Fruit fly (Drosophila melanogaster) whole organism, embryonic: ENCODE measurements around the gene CG14100.
A peak's percentile ranks its signal among the peaks of the same experiment; 100 is the strongest.

Experiments
- Bteb2 ChIP-seq: fragments of 200-800 bp; sonication (Bioruptor generic); optimal IDR thresholded peaks from 2 replicates; lab custom pipeline; 2016; ENCODE audit warnings: missing biosample characterization, missing genetic modification characterization
- CG10209 ChIP-seq: fragments of 200-800 bp; sonication (Bioruptor generic); optimal IDR thresholded peaks from 3 replicates; lab custom pipeline; 2017; ENCODE audit warnings: missing biosample characterization, mild to moderate bottlenecking, missing genetic modification characterization, missing genetic modification reagents
- CG10366 ChIP-seq: fragments of 200-800 bp; sonication (Bioruptor generic); IDR thresholded peaks from 2 replicates; pipeline ENCODE4 v1.3.6; 2022; ENCODE audit warnings: missing biosample characterization, missing genetic modification characterization
- CG10565 ChIP-seq: fragments of 200-800 bp; sonication (Bioruptor generic); optimal IDR thresholded peaks from 3 replicates; lab custom pipeline; 2016; ENCODE audit warnings: missing biosample characterization, mild to moderate bottlenecking, missing genetic modification characterization
- CG10979 ChIP-seq: fragments of 200-800 bp; sonication (Bioruptor generic); optimal IDR thresholded peaks from 2 replicates; lab custom pipeline; 2018; ENCODE audit warnings: missing biosample characterization, mild to moderate bottlenecking, missing genetic modification characterization, moderate library complexity
- CG15269 ChIP-seq: fragments of 200-800 bp; sonication (Bioruptor generic); optimal IDR thresholded peaks from 2 replicates; lab custom pipeline; 2018; ENCODE audit warnings: missing biosample characterization, mild to moderate bottlenecking, missing genetic modification characterization, moderate library complexity
- CG16815 ChIP-seq: fragments of 200-800 bp; sonication (Bioruptor generic); optimal IDR thresholded peaks from 3 replicates; lab custom pipeline; 2017; ENCODE audit warnings: missing biosample characterization, mild to moderate bottlenecking, missing genetic modification characterization
- CG17359 ChIP-seq: fragments of 200-800 bp; sonication (Bioruptor generic); optimal IDR thresholded peaks from 3 replicates; lab custom pipeline; 2018; ENCODE audit warnings: missing biosample characterization, mild to moderate bottlenecking, missing genetic modification characterization, moderate library complexity
- CG17385 ChIP-seq: fragments of 200-800 bp; sonication (Bioruptor generic); optimal IDR thresholded peaks from 3 replicates; lab custom pipeline; 2018; ENCODE audit warnings: missing biosample characterization, mild to moderate bottlenecking, missing genetic modification characterization
- CG2120 ChIP-seq: fragments of 200-800 bp; sonication (Bioruptor generic); optimal IDR thresholded peaks from 3 replicates; lab custom pipeline; 2016; ENCODE audit warnings: missing biosample characterization, missing genetic modification characterization
- CG2678 ChIP-seq: fragments of 200-800 bp; sonication (Bioruptor generic); optimal IDR thresholded peaks from 3 replicates; lab custom pipeline; 2019; ENCODE audit warnings: missing biosample characterization, mild to moderate bottlenecking, missing genetic modification characterization, moderate library complexity
- CG30403 ChIP-seq: fragments of 200-800 bp; sonication (Bioruptor generic); optimal IDR thresholded peaks from 3 replicates; lab custom pipeline; 2016; ENCODE audit warnings: missing biosample characterization, missing genetic modification characterization
- CG31441 ChIP-seq: fragments of 200-800 bp; sonication (Bioruptor generic); IDR thresholded peaks from 2 replicates; pipeline ENCODE4 v1.3.6; 2022; ENCODE audit warnings: missing biosample characterization, missing genetic modification characterization
- CG3281 ChIP-seq: fragments of 200-800 bp; sonication (Bioruptor generic); optimal IDR thresholded peaks from 3 replicates; lab custom pipeline; 2017; ENCODE audit warnings: missing biosample characterization, mild to moderate bottlenecking, missing genetic modification characterization
- CG34376 ChIP-seq: fragments of 200-800 bp; sonication (Bioruptor generic); optimal IDR thresholded peaks from 2 replicates; lab custom pipeline; 2018; ENCODE audit warnings: missing biosample characterization, mild to moderate bottlenecking, missing genetic modification characterization
- CG3726 ChIP-seq: fragments of 200-800 bp; sonication (Bioruptor generic); IDR thresholded peaks from 3 replicates; pipeline ENCODE4, ENCODE4 v1.3.6; 2022; ENCODE audit warnings: missing biosample characterization, missing genetic modification characterization
- CG7556 ChIP-seq: fragments of 200-800 bp; sonication (Bioruptor generic); optimal IDR thresholded peaks from 2 replicates; lab custom pipeline; 2017; ENCODE audit warnings: missing biosample characterization, mild to moderate bottlenecking, missing genetic modification characterization
- CG7839 ChIP-seq: fragments of 200-800 bp; sonication (Bioruptor generic); optimal IDR thresholded peaks from 3 replicates; lab custom pipeline; 2018; ENCODE audit warnings: missing biosample characterization, mild to moderate bottlenecking, missing genetic modification characterization, moderate library complexity
- CG8924 ChIP-seq: fragments of 200-800 bp; optimal IDR thresholded peaks from 3 replicates; lab custom pipeline; 2019; ENCODE audit warnings: missing biosample characterization, mild to moderate bottlenecking, missing genetic modification characterization, moderate library complexity
- CG9727 ChIP-seq: fragments of 200-800 bp; sonication (Bioruptor generic); optimal IDR thresholded peaks from 3 replicates; lab custom pipeline; 2017; ENCODE audit warnings: missing biosample characterization, mild to moderate bottlenecking, missing genetic modification characterization
- CG9932 ChIP-seq: fragments of 200-800 bp; sonication (Bioruptor generic); IDR thresholded peaks from 2 replicates; pipeline ENCODE4 v1.3.6; 2022; ENCODE audit warnings: missing biosample characterization, missing genetic modification characterization
- Drgx ChIP-seq: fragments of 200-800 bp; sonication (Bioruptor generic); IDR thresholded peaks from 2 replicates; pipeline ENCODE4 v1.3.6; 2022; ENCODE audit warnings: missing biosample characterization, missing genetic modification characterization
- Elba2 ChIP-seq: fragments of 200-800 bp; sonication (Bioruptor generic); optimal IDR thresholded peaks from 3 replicates; lab custom pipeline; 2016; ENCODE audit warnings: missing biosample characterization, missing genetic modification characterization
- HLHmδ ChIP-seq: fragments of 200-800 bp; sonication (Bioruptor generic); optimal IDR thresholded peaks from 2 replicates; lab custom pipeline; 2018; ENCODE audit warnings: missing biosample characterization, mild to moderate bottlenecking, missing genetic modification characterization, moderate library complexity
- Hmr ChIP-seq: fragments of 200-800 bp; sonication (Bioruptor generic); optimal IDR thresholded peaks from 3 replicates; lab custom pipeline; 2017; ENCODE audit warnings: mild to moderate bottlenecking, missing biosample characterization, missing genetic modification reagents, missing genetic modification characterization
- Meics ChIP-seq: fragments of 200-800 bp; sonication (Bioruptor generic); optimal IDR thresholded peaks from 2 replicates; lab custom pipeline; 2017; ENCODE audit warnings: missing biosample characterization, mild to moderate bottlenecking, missing genetic modification characterization
- Nf-YA ChIP-seq: fragments of 200-800 bp; sonication (Bioruptor generic); IDR thresholded peaks from 2 replicates; pipeline ENCODE4 v1.3.6; 2022; ENCODE audit warnings: missing biosample characterization, missing genetic modification characterization
- Oli ChIP-seq: fragments of 200-800 bp; sonication (Bioruptor generic); optimal IDR thresholded peaks from 2 replicates; lab custom pipeline; 2018; ENCODE audit warnings: missing biosample characterization, mild to moderate bottlenecking, missing genetic modification characterization, moderate library complexity
- Rfx ChIP-seq: fragments of 200-800 bp; sonication (Bioruptor generic); IDR thresholded peaks from 2 replicates; pipeline ENCODE4 v1.3.6; 2022; ENCODE audit warnings: missing biosample characterization, missing genetic modification characterization
- Ssrp ChIP-seq: fragments of 200-800 bp; sonication (Bioruptor generic); optimal IDR thresholded peaks from 2 replicates; lab custom pipeline; 2018; ENCODE audit warnings: missing biosample characterization, mild to moderate bottlenecking, missing genetic modification characterization, moderate library complexity
- al ChIP-seq: fragments of 200-800 bp; sonication (Bioruptor generic); IDR thresholded peaks from 2 replicates; pipeline ENCODE4 v1.3.6; 2022; ENCODE audit warnings: missing biosample characterization, missing genetic modification characterization
- chif ChIP-seq, 2 experiments: fragments of 200-800 bp; sonication (Bioruptor generic); optimal IDR thresholded peaks; 3 replicates each; lab custom pipeline; 2016; ENCODE audit warnings: missing biosample characterization in 2 of 2, missing genetic modification characterization in 2 of 2
- chinmo ChIP-seq: fragments of 200-800 bp; sonication (Bioruptor generic); IDR thresholded peaks from 4 replicates; pipeline ENCODE4 v1.3.6; 2022; ENCODE audit warnings: missing biosample characterization, missing genetic modification characterization; ENCODE audit not compliant: partially characterized antibody
- cwo ChIP-seq: fragments of 200-800 bp; sonication (Bioruptor generic); optimal IDR thresholded peaks from 3 replicates; lab custom pipeline; 2017; ENCODE audit warnings: missing biosample characterization, missing genetic modification characterization, mild to moderate bottlenecking, moderate library complexity, missing genetic modification reagents
- dmrt99B ChIP-seq: fragments of 200-800 bp; sonication (Bioruptor generic); optimal IDR thresholded peaks from 2 replicates; lab custom pipeline; 2018; ENCODE audit warnings: missing biosample characterization, mild to moderate bottlenecking, missing genetic modification characterization, moderate library complexity
- exex ChIP-seq: fragments of 200-800 bp; sonication (Bioruptor generic); optimal IDR thresholded peaks from 4 replicates; lab custom pipeline; 2018; ENCODE audit warnings: missing biosample characterization, mild to moderate bottlenecking, missing genetic modification characterization, moderate library complexity
- fd3F ChIP-seq: fragments of 200-800 bp; sonication (Bioruptor generic); optimal IDR thresholded peaks from 2 replicates; lab custom pipeline; 2018; ENCODE audit warnings: missing biosample characterization, mild to moderate bottlenecking, missing genetic modification characterization, moderate library complexity
- fu2 ChIP-seq: fragments of 200-800 bp; sonication (Bioruptor generic); optimal IDR thresholded peaks from 2 replicates; lab custom pipeline; 2016; ENCODE audit warnings: missing biosample characterization, missing genetic modification characterization
- gem ChIP-seq: fragments of 200-800 bp; sonication (Bioruptor generic); optimal IDR thresholded peaks from 2 replicates; lab custom pipeline; 2019; ENCODE audit warnings: missing biosample characterization, mild to moderate bottlenecking, missing genetic modification characterization, moderate library complexity
- lbe ChIP-seq: fragments of 200-800 bp; sonication (Bioruptor generic); optimal IDR thresholded peaks from 2 replicates; lab custom pipeline; 2016; ENCODE audit warnings: missing biosample characterization, mild to moderate bottlenecking, missing genetic modification characterization
- lilli ChIP-seq: fragments of 200-800 bp; sonication (Bioruptor generic); optimal IDR thresholded peaks from 3 replicates; lab custom pipeline; 2016; ENCODE audit warnings: missing biosample characterization, missing genetic modification characterization
- luna ChIP-seq: fragments of 200-800 bp; sonication (Bioruptor generic); optimal IDR thresholded peaks from 2 replicates; lab custom pipeline; 2016; ENCODE audit warnings: missing biosample characterization, missing genetic modification characterization
- mirr ChIP-seq: fragments of 200-800 bp; sonication (Bioruptor generic); optimal IDR thresholded peaks from 3 replicates; lab custom pipeline; 2018; ENCODE audit warnings: missing biosample characterization, mild to moderate bottlenecking, missing genetic modification characterization
- org-1 ChIP-seq: fragments of 200-800 bp; sonication (Bioruptor generic); optimal IDR thresholded peaks from 2 replicates; lab custom pipeline; 2017; ENCODE audit warnings: missing biosample characterization, missing genetic modification characterization
- phol ChIP-seq: fragments of 200-800 bp; sonication (Bioruptor generic); optimal IDR thresholded peaks from 3 replicates; lab custom pipeline; 2018; ENCODE audit warnings: missing biosample characterization, mild to moderate bottlenecking, missing genetic modification characterization, moderate library complexity
- ro ChIP-seq: fragments of 200-800 bp; sonication (Bioruptor generic); IDR thresholded peaks from 2 replicates; pipeline ENCODE4 v1.3.6; 2022; ENCODE audit warnings: missing biosample characterization, missing genetic modification characterization
- salm ChIP-seq: fragments of 200-800 bp; sonication (Bioruptor generic); optimal IDR thresholded peaks from 2 replicates; lab custom pipeline; 2018; ENCODE audit warnings: missing biosample characterization, mild to moderate bottlenecking, missing genetic modification characterization
- sima ChIP-seq: fragments of 200-800 bp; sonication (Bioruptor generic); optimal IDR thresholded peaks from 2 replicates; lab custom pipeline; 2016; ENCODE audit warnings: missing biosample characterization, missing genetic modification characterization
- sqz ChIP-seq: fragments of 200-800 bp; sonication (Bioruptor generic); optimal IDR thresholded peaks from 3 replicates; lab custom pipeline; 2018; ENCODE audit warnings: missing biosample characterization, mild to moderate bottlenecking, missing genetic modification characterization
- unpg ChIP-seq: fragments of 200-800 bp; sonication (Bioruptor generic); optimal IDR thresholded peaks from 3 replicates; lab custom pipeline; 2018; ENCODE audit warnings: missing biosample characterization, mild to moderate bottlenecking, missing genetic modification characterization, moderate library complexity

CG14100 gene

DNA sequence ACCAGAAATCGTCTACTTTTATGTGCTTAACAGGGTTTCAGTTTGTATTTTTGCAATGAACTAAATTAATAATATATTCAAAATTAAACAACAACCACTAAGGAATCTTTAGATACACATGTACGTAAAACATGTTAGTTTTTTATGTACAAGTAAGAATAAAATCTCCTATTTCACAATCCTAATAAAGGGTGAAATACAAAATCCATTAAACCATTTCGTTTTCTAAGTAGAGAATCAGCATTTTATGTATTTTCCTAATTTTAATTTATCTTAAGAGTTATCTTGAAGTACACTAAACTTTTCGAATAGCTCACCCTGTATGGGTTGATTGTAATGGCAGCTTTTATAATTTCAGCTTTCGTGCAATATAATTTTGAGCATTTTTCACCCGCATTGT is 28.6 kb downstream of the CG14100 start (continued):
- TF ChIP-seq lilli (GFP tag; lab: Kevin White, UChicago), result peak; percentile 52
- TF ChIP-seq Rfx (GFP tag; lab: Robert Waterston, UW), result 0 out of 2 replicates have a peak, but pooled peaks have one; percentile 24
- no peak for TF ChIP-seq luna
- peak; percentile 52 for TF ChIP-seq CG17359 (tag; lab: Kevin White, UChicago)
- TF ChIP-seq lbe (GFP tag; lab: Kevin White, UChicago), result peak; percentile 27
- TF ChIP-seq exex, result peak; percentile 9
- no peak for TF ChIP-seq CG10209 (GFP tag; lab: Kevin White, UChicago)
- no peak for TF ChIP-seq sima
- TF ChIP-seq Bteb2 (GFP tag; lab: Kevin White, UChicago), result peak; percentile 21
- TF ChIP-seq al (GFP tag; lab: Robert Waterston, UW), result peak; percentile 45
- no peak for TF ChIP-seq chinmo (GFP tag; lab: Robert Waterston, UW)
- peak; percentile 51 for TF ChIP-seq dmrt99B (tag; lab: Kevin White, UChicago)
- TF ChIP-seq Hmr (GFP tag; lab: Kevin White, UChicago), result peak; percentile 53
- TF ChIP-seq CG9932, result peak; percentile 40
- TF ChIP-seq salm, result no peak
- peak; percentile 1 for TF ChIP-seq CG8924 (tag; lab: Kevin White, UChicago)
- TF ChIP-seq CG34376 (GFP tag; lab: Kevin White, UChicago), result no peak
- TF ChIP-seq CG30403 (GFP tag; lab: Kevin White, UChicago), result peak; percentile 66
- no peak for TF ChIP-seq HLHmδ (GFP tag; lab: Kevin White, UChicago)
- TF ChIP-seq phol, result peak; percentile 19
- TF ChIP-seq fd3F (GFP tag; lab: Kevin White, UChicago), result no peak
- peak; percentile 1 for TF ChIP-seq fu2 (GFP tag; lab: Kevin White, UChicago)
- peak; percentile 30 for TF ChIP-seq CG7839 (tag; lab: Kevin White, UChicago)
- peak; percentile 9 for TF ChIP-seq CG16815
- TF ChIP-seq Elba2 (GFP tag; lab: Kevin White, UChicago), result no peak
- no peak for TF ChIP-seq chif (GFP tag; optimal IDR thresholded peaks at IDR 0.05; lab: Kevin White, UChicago)
- no peak for TF ChIP-seq CG10366 (GFP tag; lab: Robert Waterston, UW)
- TF ChIP-seq CG3726 (GFP tag; lab: Robert Waterston, UW), result no peak
- TF ChIP-seq Oli (tag; lab: Kevin White, UChicago), result peak; percentile 26
- peak; percentile 83 for TF ChIP-seq Drgx (GFP tag; lab: Robert Waterston, UW)
- TF ChIP-seq org-1 (GFP tag; lab: Kevin White, UChicago), result peak; percentile 13
- TF ChIP-seq sqz (GFP tag; lab: Kevin White, UChicago), result peak; percentile 6
- peak; percentile 76 for TF ChIP-seq CG2120 (GFP tag; lab: Kevin White, UChicago)
- TF ChIP-seq Meics (GFP tag; lab: Kevin White, UChicago), result peak; percentile 68
- no peak for TF ChIP-seq Nf-YA
- TF ChIP-seq CG10979, result peak; percentile 6
- no peak for TF ChIP-seq CG10565
- TF ChIP-seq gem, result peak; percentile 72
- peak; percentile 69 for TF ChIP-seq CG3281 (GFP tag; lab: Kevin White, UChicago)
- peak; percentile 6 for TF ChIP-seq CG17385 (GFP tag; lab: Kevin White, UChicago)
- TF ChIP-seq mirr, result no peak
- TF ChIP-seq CG2678 (tag; lab: Kevin White, UChicago), result peak; percentile 74
- peak; percentile 62 for TF ChIP-seq CG31441 (GFP tag; lab: Robert Waterston, UW)
- no peak for TF ChIP-seq Ssrp (tag; lab: Kevin White, UChicago)
- peak; percentile 25 for TF ChIP-seq cwo (GFP tag; lab: Kevin White, UChicago)
- TF ChIP-seq CG15269 (tag; lab: Kevin White, UChicago), result peak; percentile 25
- no peak for TF ChIP-seq ro (GFP tag; lab: Robert Waterston, UW)
- TF ChIP-seq unpg (GFP tag; lab: Kevin White, UChicago), result peak; percentile 54
- peak; percentile 39 for TF ChIP-seq CG7556 (GFP tag; lab: Kevin White, UChicago)
- peak; percentile 8 for TF ChIP-seq CG9727 (GFP tag; lab: Kevin White, UChicago)
